Fruit fly (Drosophila melanogaster): ENCODE measurements around the gene CG18599.

CG18599 gene

DNA sequence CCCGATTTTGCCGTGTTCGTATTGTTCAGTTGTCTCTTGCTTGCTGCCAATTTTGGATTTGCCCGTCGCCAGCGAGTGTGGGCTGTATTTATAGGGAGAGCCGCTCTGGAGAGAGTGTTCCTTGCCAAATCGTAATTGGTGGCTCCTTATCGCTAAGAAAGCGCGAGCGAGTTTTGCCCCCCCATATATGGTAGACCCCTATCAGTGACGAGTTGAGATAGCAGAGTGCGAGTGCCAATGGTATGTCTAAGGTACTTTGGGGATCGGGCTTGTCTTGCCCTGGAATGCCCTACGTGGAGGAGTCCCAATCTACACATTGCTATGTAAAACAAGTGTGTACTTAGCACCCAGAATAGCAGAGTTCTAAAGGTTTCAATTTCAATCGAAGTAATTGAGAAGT lies 11.9 kb downstream of the CG18599 start, which contains the start of gene CG7142:
Gene CG7142 (minus strand): TSS at position 29 of the 400 bp plus-strand sequence.
- TF ChIP-seq Vsx2 (GFP tag; optimal IDR thresholded peaks at IDR 0.05; ENCODE audit: partially characterized antibody) = no peak
- TF ChIP-seq psq (GFP tag; optimal IDR thresholded peaks at IDR 0.05) = no peak
- TF ChIP-seq br (GFP tag; optimal IDR thresholded peaks at IDR 0.05) = peak; percentile 44
- no peak for TF ChIP-seq pan (optimal IDR thresholded peaks at IDR 0.05)
- no peak for TF ChIP-seq jim (GFP tag; optimal IDR thresholded peaks at IDR 0.05)
- TF ChIP-seq Abd-B (GFP tag; optimal IDR thresholded peaks at IDR 0.05) = no peak
- no peak for TF ChIP-seq usp (GFP tag; optimal IDR thresholded peaks at IDR 0.05)
- TF ChIP-seq dmrt93B (GFP tag; optimal IDR thresholded peaks at IDR 0.05) = no peak
- no peak for TF ChIP-seq Hnf4 (GFP tag; optimal IDR thresholded peaks at IDR 0.05)
- no peak for TF ChIP-seq lola (GFP tag; optimal IDR thresholded peaks at IDR 0.05)
- TF ChIP-seq GATAd (GFP tag; optimal IDR thresholded peaks at IDR 0.05) = no peak
- TF ChIP-seq Hr78 (GFP tag; optimal IDR thresholded peaks at IDR 0.05) = no peak
- TF ChIP-seq OdsH (GFP tag; optimal IDR thresholded peaks at IDR 0.05) = peak; percentile 32
- no peak for TF ChIP-seq Jra (GFP tag; optimal IDR thresholded peaks at IDR 0.05)
- TF ChIP-seq CrebA (GFP tag; optimal IDR thresholded peaks at IDR 0.05; ENCODE audit: borderline replicate concordance) = no peak
- TF ChIP-seq HLH106 (tag; optimal IDR thresholded peaks at IDR 0.05) = no peak
- TF ChIP-seq Myc (optimal IDR thresholded peaks at IDR 0.05) = no peak
- TF ChIP-seq Dfd (GFP tag; optimal IDR thresholded peaks at IDR 0.05) = no peak
- peak; percentile 53 for TF ChIP-seq Dif (GFP tag; optimal IDR thresholded peaks at IDR 0.05; ENCODE audit: partially characterized antibody)
- no peak for TF ChIP-seq Sp1 (GFP tag; optimal IDR thresholded peaks at IDR 0.05)
- peak; percentile 5 for TF ChIP-seq Hr83 (GFP tag; optimal IDR thresholded peaks at IDR 0.05; ENCODE audit: poor library complexity, severe bottlenecking)
- TF ChIP-seq N (GFP tag; optimal IDR thresholded peaks at IDR 0.05) = no peak
- TF ChIP-seq tai (GFP tag; optimal IDR thresholded peaks at IDR 0.05) = no peak
- TF ChIP-seq CG9705 (GFP tag; optimal IDR thresholded peaks at IDR 0.05) = no peak
- TF ChIP-seq rgr (GFP tag; optimal IDR thresholded peaks at IDR 0.05) = peak; percentile 34
- no peak for TF ChIP-seq sage (GFP tag; optimal IDR thresholded peaks at IDR 0.05)
- no peak for TF ChIP-seq Mio (GFP tag; optimal IDR thresholded peaks at IDR 0.05)
- TF ChIP-seq dsf (GFP tag; optimal IDR thresholded peaks at IDR 0.05; ENCODE audit: borderline replicate concordance) = no peak
- no peak for TF ChIP-seq fru (GFP tag; optimal IDR thresholded peaks at IDR 0.05)
- TF ChIP-seq woc (GFP tag; optimal IDR thresholded peaks at IDR 0.05) = no peak
- no peak for TF ChIP-seq sv (GFP tag; optimal IDR thresholded peaks at IDR 0.05)
- peak in 1 of 2 experiments; percentile 13 for TF ChIP-seq foxo (GFP tag; optimal IDR thresholded peaks at IDR 0.05)
- TF ChIP-seq CG32264 (GFP tag; optimal IDR thresholded peaks at IDR 0.05) = no peak
- TF ChIP-seq Rel (GFP tag; optimal IDR thresholded peaks at IDR 0.05) = no peak
- TF ChIP-seq Rel (tag; optimal IDR thresholded peaks at IDR 0.05) = peak; percentile 83
- peak; percentile 66 for TF ChIP-seq h (GFP tag; optimal IDR thresholded peaks at IDR 0.05)
- peak; percentile 25 for TF ChIP-seq ey (GFP tag; optimal IDR thresholded peaks at IDR 0.05)
- no peak for TF ChIP-seq brk (GFP tag; optimal IDR thresholded peaks at IDR 0.05)
- TF ChIP-seq dl (GFP tag; optimal IDR thresholded peaks at IDR 0.05; ENCODE audit: insufficient read depth in 1 of 2, partially characterized antibody in 2 of 2) = no peak

- TF ChIP-seq tai (GFP tag; optimal IDR thresholded peaks at IDR 0.05) (no peak), h (GFP tag; optimal IDR thresholded peaks at IDR 0.05) (peak; percentile 11), Rel (GFP tag; optimal IDR thresholded peaks at IDR 0.05) (no peak), Rel (tag; optimal IDR thresholded peaks at IDR 0.05) (peak; percentile 98)
Observed at dm6 chr3R:18280133-18280532, 12.5 kb downstream of the CG18599 start.

DNA sequence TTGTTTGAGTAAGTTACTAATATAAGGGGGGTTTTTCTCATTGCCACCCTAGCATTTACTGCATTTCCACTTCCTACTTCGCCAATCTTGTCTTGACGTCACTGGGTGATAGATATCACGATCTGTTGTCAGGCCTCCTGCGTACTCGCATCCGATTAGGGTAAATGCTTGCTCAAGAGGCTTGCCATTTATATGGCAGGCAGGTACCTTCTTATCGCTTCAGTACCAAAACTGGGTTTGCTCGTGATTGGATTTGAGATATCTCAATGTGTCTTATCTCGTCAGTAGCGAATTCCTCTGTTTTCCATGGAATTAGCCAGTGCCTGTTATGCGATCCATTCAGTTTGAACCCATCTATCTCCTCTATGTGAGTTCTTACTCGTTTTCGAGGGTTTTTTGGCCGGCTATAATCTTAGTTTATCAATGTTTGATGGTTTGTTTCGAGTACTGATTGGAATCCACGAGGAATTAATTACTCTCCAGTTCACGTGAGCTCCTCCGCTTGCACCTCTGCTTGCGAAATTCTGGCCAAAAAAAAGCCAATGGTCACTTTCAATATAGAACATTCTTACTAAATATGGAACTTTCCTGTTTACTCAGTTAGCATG lies 13.4 kb downstream of the CG18599 start:
- TF ChIP-seq Hnf4 (GFP tag; optimal IDR thresholded peaks at IDR 0.05) (no peak), Vsx2 (GFP tag; optimal IDR thresholded peaks at IDR 0.05; ENCODE audit: partially characterized antibody) (no peak), dsf (GFP tag; optimal IDR thresholded peaks at IDR 0.05; ENCODE audit: borderline replicate concordance) (no peak), Rel (GFP tag; optimal IDR thresholded peaks at IDR 0.05) (no peak), Rel (tag; optimal IDR thresholded peaks at IDR 0.05) (peak; percentile 3)

All from whole organism, wandering third instar larva.